Fruit fly (Drosophila melanogaster) S2 (cell line): Measurements from ENCODE around the gene prage.

Experiments used
- CG8478 ChIP-seq: fragments of >200 bp; optimal IDR thresholded peaks from 2 replicates; lab custom pipeline; 2018
- CTCF ChIP-seq, 2 experiments: fragments of >200 bp; optimal IDR thresholded peaks; 2 replicates each; lab custom pipeline; 2018

DNA sequence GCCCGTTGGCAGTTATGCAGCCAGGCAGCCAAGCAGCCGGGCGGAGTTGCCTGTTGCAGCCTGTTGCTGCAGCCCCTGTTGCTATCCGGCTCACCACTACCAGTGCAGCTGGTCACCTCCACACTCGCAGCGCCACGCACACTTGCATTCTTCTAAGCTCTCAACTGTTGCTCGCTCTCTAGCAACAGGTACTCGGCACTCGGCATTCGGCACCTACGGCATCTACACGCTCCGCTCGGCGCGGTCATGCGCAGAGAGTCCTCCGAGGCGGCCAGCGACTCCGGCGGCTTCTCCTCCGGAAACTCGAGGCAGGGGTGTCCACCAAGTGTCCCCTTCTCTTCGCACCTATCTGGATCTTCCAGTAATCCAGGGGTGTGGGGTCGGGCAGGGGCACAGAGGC lies 37.7 kb downstream of the prage start:
- TF ChIP-seq CTCF (optimal IDR thresholded peaks at IDR 0.05; lab: Kevin White, UChicago) (no peak), CG8478 (no peak)
